Fruit fly (Drosophila melanogaster) whole organism, prepupa: Measurements from ENCODE around the gene CG8119.
A peak's percentile ranks its signal among the peaks of the same experiment; 100 is the strongest.

ENCODE experiments used
- Blimp-1 ChIP-seq: fragments of 200-800 bp; sonication (Bioruptor generic); optimal IDR thresholded peaks from 3 replicates; lab custom pipeline; 2017; ENCODE audit warnings: missing biosample characterization, missing genetic modification characterization, mild to moderate bottlenecking, moderate library complexity, missing genetic modification reagents
- CG10669 ChIP-seq: fragments of 200-800 bp; sonication (Bioruptor generic); optimal IDR thresholded peaks from 3 replicates; lab custom pipeline; 2018; ENCODE audit warnings: missing biosample characterization, mild to moderate bottlenecking, missing genetic modification characterization, moderate library complexity
- CG11294 ChIP-seq: fragments of 200-800 bp; sonication (Bioruptor generic); IDR thresholded peaks from 2 replicates; pipeline ENCODE4 v1.3.6; 2022; ENCODE audit warnings: missing biosample characterization, missing genetic modification characterization
- CG11762 ChIP-seq: fragments of 200-800 bp; sonication (Bioruptor generic); optimal IDR thresholded peaks from 3 replicates; lab custom pipeline; 2016; ENCODE audit warnings: missing biosample characterization, missing genetic modification characterization; ENCODE audit not compliant: insufficient read depth
- CG15336 ChIP-seq: fragments of 200-800 bp; sonication (Bioruptor generic); IDR thresholded peaks from 2 replicates; pipeline ENCODE4 v1.3.6; 2022; ENCODE audit warnings: missing biosample characterization, missing genetic modification characterization
- CG16779 ChIP-seq: fragments of 200-800 bp; sonication (Bioruptor generic); optimal IDR thresholded peaks from 3 replicates; lab custom pipeline; 2017; ENCODE audit warnings: missing biosample characterization, mild to moderate bottlenecking, missing genetic modification characterization
- CG3032 ChIP-seq: fragments of 200-800 bp; optimal IDR thresholded peaks from 2 replicates; lab custom pipeline; 2019; ENCODE audit warnings: missing biosample characterization, mild to moderate bottlenecking, missing genetic modification characterization, moderate library complexity
- CG31627 ChIP-seq: fragments of 200-800 bp; sonication (Bioruptor generic); optimal IDR thresholded peaks from 3 replicates; lab custom pipeline; 2016; ENCODE audit warnings: missing biosample characterization, missing genetic modification characterization
- CG34406 ChIP-seq: fragments of 200-800 bp; sonication (Bioruptor generic); optimal IDR thresholded peaks from 3 replicates; lab custom pipeline; 2016; ENCODE audit warnings: missing biosample characterization, missing genetic modification characterization
- CG4318 ChIP-seq: fragments of 200-800 bp; sonication (Bioruptor generic); optimal IDR thresholded peaks from 3 replicates; lab custom pipeline; 2017; ENCODE audit warnings: missing biosample characterization, mild to moderate bottlenecking, missing genetic modification characterization
- CG6163 ChIP-seq: fragments of 200-800 bp; sonication (Bioruptor generic); IDR thresholded peaks from 3 replicates; pipeline ENCODE4 v1.3.6; 2022; ENCODE audit warnings: missing biosample characterization, missing genetic modification characterization
- CG6276 ChIP-seq: fragments of 200-800 bp; sonication (Bioruptor generic); optimal IDR thresholded peaks from 2 replicates; lab custom pipeline; 2017; ENCODE audit warnings: missing biosample characterization, mild to moderate bottlenecking, missing genetic modification characterization
- CG6792 ChIP-seq: fragments of 200-800 bp; sonication (Bioruptor generic); optimal IDR thresholded peaks from 3 replicates; lab custom pipeline; 2016; ENCODE audit warnings: missing biosample characterization, missing genetic modification characterization
- CG6854 ChIP-seq: fragments of 200-800 bp; sonication (Bioruptor generic); optimal IDR thresholded peaks from 2 replicates; lab custom pipeline; 2017; ENCODE audit warnings: missing biosample characterization, mild to moderate bottlenecking, missing genetic modification characterization
- CG7368 ChIP-seq: fragments of 200-800 bp; sonication (Bioruptor generic); optimal IDR thresholded peaks from 3 replicates; lab custom pipeline; 2016; ENCODE audit warnings: missing biosample characterization, missing genetic modification characterization
- CG8119 ChIP-seq: fragments of 200-800 bp; sonication (Bioruptor generic); IDR thresholded peaks from 3 replicates; pipeline ENCODE4 v1.3.6; 2022; ENCODE audit warnings: missing biosample characterization, missing genetic modification characterization
- CG8319 ChIP-seq: fragments of 200-800 bp; sonication (Bioruptor generic); optimal IDR thresholded peaks from 3 replicates; lab custom pipeline; 2016; ENCODE audit warnings: missing biosample characterization, missing genetic modification characterization
- CG8632 ChIP-seq: fragments of 200-800 bp; sonication (Bioruptor generic); optimal IDR thresholded peaks from 3 replicates; lab custom pipeline; 2016; ENCODE audit warnings: missing biosample characterization, missing genetic modification characterization
- CG9139 ChIP-seq: fragments of 200-800 bp; sonication (Bioruptor generic); optimal IDR thresholded peaks from 3 replicates; lab custom pipeline; 2017; ENCODE audit warnings: missing biosample characterization, mild to moderate bottlenecking, missing genetic modification characterization
- Eip75B ChIP-seq: fragments of 200-800 bp; sonication (Bioruptor generic); optimal IDR thresholded peaks from 3 replicates; lab custom pipeline; 2016; ENCODE audit warnings: missing biosample characterization, missing genetic modification characterization
- Eip78C ChIP-seq: fragments of 200-800 bp; sonication (Bioruptor generic); peaks from one replicate; lab custom pipeline; 2016; ENCODE audit warnings: missing biosample characterization, missing genetic modification characterization
- Eip93F ChIP-seq: fragments of 200-800 bp; sonication (Bioruptor generic); optimal IDR thresholded peaks from 2 replicates; lab custom pipeline; 2016; ENCODE audit warnings: missing biosample characterization, mild to moderate bottlenecking, missing genetic modification characterization
- Ets21C ChIP-seq: fragments of 200-800 bp; sonication (Bioruptor generic); optimal IDR thresholded peaks from 3 replicates; lab custom pipeline; 2016; ENCODE audit warnings: missing biosample characterization, missing genetic modification characterization
- Ets96B ChIP-seq: fragments of 200-800 bp; optimal IDR thresholded peaks from 2 replicates; lab custom pipeline; 2019; ENCODE audit warnings: missing biosample characterization, mild to moderate bottlenecking, missing genetic modification characterization, moderate library complexity
- Gug ChIP-seq: fragments of 200-800 bp; sonication (Bioruptor generic); IDR thresholded peaks from 2 replicates; pipeline ENCODE4 v1.3.6; 2022; ENCODE audit warnings: missing biosample characterization, missing genetic modification characterization
- Hr4 ChIP-seq: fragments of 200-800 bp; sonication (Bioruptor generic); optimal IDR thresholded peaks from 3 replicates; lab custom pipeline; 2016; ENCODE audit warnings: missing biosample characterization, missing genetic modification characterization
- Lpt ChIP-seq: fragments of 200-800 bp; sonication (Bioruptor generic); optimal IDR thresholded peaks from 3 replicates; lab custom pipeline; 2016; ENCODE audit warnings: missing biosample characterization, missing genetic modification characterization
- Met ChIP-seq: fragments of 200-800 bp; sonication (Bioruptor generic); optimal IDR thresholded peaks from 3 replicates; lab custom pipeline; 2016; ENCODE audit warnings: missing biosample characterization, missing genetic modification characterization
- OdsH ChIP-seq: fragments of 200-800 bp; sonication (Bioruptor generic); optimal IDR thresholded peaks from 3 replicates; lab custom pipeline; 2016; ENCODE audit warnings: missing biosample characterization, missing genetic modification characterization
- Sox14 ChIP-seq: fragments of 200-800 bp; sonication (Bioruptor generic); optimal IDR thresholded peaks from 3 replicates; lab custom pipeline; 2016; ENCODE audit warnings: missing biosample characterization, missing genetic modification characterization
- Sox15 ChIP-seq: fragments of 200-800 bp; sonication (Bioruptor generic); optimal IDR thresholded peaks from 3 replicates; lab custom pipeline; 2016; ENCODE audit warnings: missing biosample characterization, missing genetic modification characterization
- achi ChIP-seq: fragments of 200-800 bp; sonication (Bioruptor generic); optimal IDR thresholded peaks from 3 replicates; lab custom pipeline; 2016; ENCODE audit warnings: missing biosample characterization, missing genetic modification characterization
- acj6 ChIP-seq: fragments of 200-800 bp; sonication (Bioruptor generic); optimal IDR thresholded peaks from 3 replicates; lab custom pipeline; 2016; ENCODE audit warnings: missing biosample characterization, missing genetic modification characterization
- dac ChIP-seq: fragments of 200-800 bp; sonication (Bioruptor generic); optimal IDR thresholded peaks from 2 replicates; lab custom pipeline; 2017; ENCODE audit warnings: missing biosample characterization, mild to moderate bottlenecking, missing genetic modification characterization
- dsx ChIP-seq: fragments of 200-800 bp; optimal IDR thresholded peaks from 3 replicates; lab custom pipeline; 2019; ENCODE audit warnings: missing biosample characterization, mild to moderate bottlenecking, missing genetic modification characterization, moderate library complexity; ENCODE audit not compliant: poor library complexity, severe bottlenecking
- eg ChIP-seq: fragments of 200-800 bp; sonication (Bioruptor generic); IDR thresholded peaks from 3 replicates; pipeline ENCODE4 v1.3.6; 2022; ENCODE audit warnings: missing biosample characterization, missing genetic modification characterization
- esn ChIP-seq: fragments of 200-800 bp; sonication (Bioruptor generic); optimal IDR thresholded peaks from 2 replicates; lab custom pipeline; 2016; ENCODE audit warnings: missing biosample characterization, mild to moderate bottlenecking, missing genetic modification characterization, moderate library complexity
- fd59A ChIP-seq: fragments of 200-800 bp; sonication (Bioruptor generic); optimal IDR thresholded peaks from 2 replicates; lab custom pipeline; 2017; ENCODE audit warnings: missing biosample characterization, mild to moderate bottlenecking, missing genetic modification characterization, missing genetic modification reagents
- fd85E ChIP-seq: fragments of 200-800 bp; sonication (Bioruptor generic); optimal IDR thresholded peaks from 3 replicates; lab custom pipeline; 2016; ENCODE audit warnings: missing biosample characterization, missing genetic modification characterization
- fkh ChIP-seq: fragments of 200-800 bp; sonication (Bioruptor generic); optimal IDR thresholded peaks from 3 replicates; lab custom pipeline; 2017; ENCODE audit warnings: missing biosample characterization, mild to moderate bottlenecking, missing genetic modification characterization, moderate library complexity
- lz ChIP-seq: fragments of 200-800 bp; sonication (Bioruptor generic); optimal IDR thresholded peaks from 3 replicates; lab custom pipeline; 2016; ENCODE audit warnings: missing biosample characterization, missing genetic modification characterization
- net ChIP-seq: fragments of 200-800 bp; sonication (Bioruptor generic); optimal IDR thresholded peaks from 3 replicates; lab custom pipeline; 2016; ENCODE audit warnings: missing biosample characterization, missing genetic modification characterization
- salr ChIP-seq, 2 experiments: fragments of 200-800 bp; sonication (Bioruptor generic); optimal IDR thresholded peaks; 3 replicates each; lab custom pipeline; 2016 to 2018; ENCODE audit warnings: missing biosample characterization in 2 of 2, missing genetic modification characterization in 2 of 2, mild to moderate bottlenecking in 1 of 2
- spab ChIP-seq: fragments of 200-800 bp; sonication (Bioruptor generic); optimal IDR thresholded peaks from 2 replicates; lab custom pipeline; 2017; ENCODE audit warnings: missing biosample characterization, mild to moderate bottlenecking, missing genetic modification characterization, missing genetic modification reagents
- ss ChIP-seq, 2 experiments: fragments of 200-800 bp; sonication (Bioruptor generic); optimal IDR thresholded peaks; 2 replicates in 1 of 2; 3 replicates in 1 of 2; lab custom pipeline; 2017 to 2018; ENCODE audit warnings: mild to moderate bottlenecking in 2 of 2, missing biosample characterization in 2 of 2, missing genetic modification characterization in 2 of 2, moderate library complexity in 1 of 2
- vri ChIP-seq: fragments of 200-800 bp; sonication (Bioruptor generic); optimal IDR thresholded peaks from 3 replicates; lab custom pipeline; 2016; ENCODE audit warnings: missing biosample characterization, mild to moderate bottlenecking, missing genetic modification characterization

CG8119 gene

DNA sequence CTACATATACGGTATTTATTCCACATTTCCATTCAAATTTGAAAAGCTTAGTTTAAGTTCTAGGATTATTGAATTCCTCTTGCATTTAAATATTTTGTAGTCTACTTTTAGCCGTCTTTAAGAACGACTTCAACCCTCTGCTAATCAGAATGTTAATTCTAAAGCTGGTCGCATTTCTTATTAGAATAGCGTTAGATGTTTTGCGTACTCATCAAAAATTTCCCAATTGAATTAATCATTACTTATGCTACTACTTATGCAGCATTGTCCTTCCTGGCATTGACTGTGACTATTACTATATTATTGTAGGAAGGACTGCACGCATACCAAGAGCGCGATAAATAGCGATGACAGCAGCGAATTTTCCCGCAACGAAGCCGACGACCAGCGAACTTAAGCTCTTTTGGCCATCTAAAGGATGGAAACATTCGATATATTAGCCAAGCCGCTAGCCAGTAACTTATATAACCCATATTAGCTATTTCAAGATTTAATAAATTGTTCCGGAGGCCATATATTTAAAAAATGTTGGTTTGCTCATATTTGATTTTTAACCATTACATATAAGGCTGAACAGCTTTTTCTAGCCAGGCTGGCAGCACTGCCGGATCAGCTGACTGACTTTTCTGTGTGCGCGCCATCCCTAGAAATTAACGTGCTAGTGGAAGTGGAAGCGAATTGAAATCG lies 34.6 kb downstream of the CG8119 start, which contains the start of gene CG8128 (continued):
- TF ChIP-seq spab (GFP tag; lab: Kevin White, UChicago), result no peak
- no peak for TF ChIP-seq Gug (GFP tag; lab: Robert Waterston, UW)
- no peak for TF ChIP-seq vri (GFP tag; lab: Kevin White, UChicago)
- no peak for TF ChIP-seq Eip78C (GFP tag; lab: Kevin White, UChicago)
- TF ChIP-seq fkh (GFP tag; lab: Kevin White, UChicago), result no peak
- no peak for TF ChIP-seq Eip75B (GFP tag; lab: Kevin White, UChicago)
- no peak for TF ChIP-seq CG6792 (GFP tag; lab: Kevin White, UChicago)
- TF ChIP-seq salr (GFP tag; optimal IDR thresholded peaks at IDR 0.05; lab: Kevin White, UChicago), result no peak

DNA sequence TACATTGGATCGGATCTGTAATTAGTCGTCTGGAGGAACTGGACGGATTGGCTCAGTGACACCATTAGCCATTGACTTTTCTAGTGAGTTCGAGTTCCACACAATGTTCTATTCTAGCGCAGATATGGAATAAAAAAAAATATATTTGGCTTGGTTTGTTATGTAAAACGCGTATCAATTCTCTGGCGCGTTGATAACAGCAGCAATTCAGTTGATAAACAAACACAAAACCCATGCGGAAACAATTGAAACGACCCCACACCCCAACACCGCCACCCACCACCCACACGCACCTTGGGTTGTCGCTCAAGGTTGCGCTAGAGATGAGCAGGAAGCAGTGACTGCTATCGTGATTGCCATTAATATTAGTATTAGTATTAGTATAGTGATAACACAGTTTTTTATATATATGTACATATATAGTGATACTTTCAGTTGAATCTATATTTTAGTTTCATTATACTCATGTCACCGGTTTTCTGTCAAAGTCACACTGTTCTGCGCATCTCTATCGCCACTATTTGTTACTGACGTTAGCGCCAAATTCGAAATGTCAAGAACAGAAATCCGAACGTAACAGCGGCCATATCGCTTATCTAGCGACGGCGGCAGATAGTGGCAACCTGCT lies 35.3 kb downstream of the CG8119 start:
- TF ChIP-seq CG6163 (peak; percentile 94), Met (GFP tag; lab: Kevin White, UChicago) (peak; percentile 82), ss (GFP tag; optimal IDR thresholded peaks at IDR 0.05; lab: Kevin White, UChicago) (peak; percentile 82 to 84), CG11294 (peak; percentile 88), Ets96B (tag; lab: Kevin White, UChicago) (peak; percentile 86), CG15336 (GFP tag; lab: Robert Waterston, UW) (peak; percentile 83), salr (GFP tag; optimal IDR thresholded peaks at IDR 0.05; lab: Kevin White, UChicago) (peak; percentile 53 to 57), acj6 (peak; percentile 84), CG8632 (GFP tag; lab: Kevin White, UChicago) (peak; percentile 79), Eip75B (GFP tag; lab: Kevin White, UChicago) (peak; percentile 73), CG6276 (GFP tag; lab: Kevin White, UChicago) (peak; percentile 81), esn (peak; percentile 82), net (GFP tag; lab: Kevin White, UChicago) (peak; percentile 75), dsx (peak; percentile 87), dac (peak; percentile 76), lz (peak; percentile 74), CG10669 (GFP tag; lab: Kevin White, UChicago) (peak; percentile 83), fd59A (GFP tag; lab: Kevin White, UChicago) (peak; percentile 67), CG16779 (tag; lab: Kevin White, UChicago) (no peak), CG8119 (peak; percentile 74), CG4318 (GFP tag; lab: Kevin White, UChicago) (peak; percentile 79), CG8319 (GFP tag; lab: Kevin White, UChicago) (peak; percentile 65), Hr4 (peak; percentile 67), CG7368 (GFP tag; lab: Kevin White, UChicago) (peak; percentile 76), OdsH (GFP tag; lab: Kevin White, UChicago) (peak; percentile 86), CG31627 (GFP tag; lab: Kevin White, UChicago) (peak; percentile 61), CG3032 (tag; lab: Kevin White, UChicago) (peak; percentile 86), achi (peak; percentile 92), Ets21C (peak; percentile 59), Eip78C (GFP tag; lab: Kevin White, UChicago) (peak; percentile 93), fkh (GFP tag; lab: Kevin White, UChicago) (peak; percentile 89), Sox14 (GFP tag; lab: Kevin White, UChicago) (peak; percentile 68), Sox15 (GFP tag; lab: Kevin White, UChicago) (peak; percentile 73), Lpt (GFP tag; lab: Kevin White, UChicago) (peak; percentile 86), CG9139 (GFP tag; lab: Kevin White, UChicago) (peak; percentile 71), CG6854 (GFP tag; lab: Kevin White, UChicago) (peak; percentile 48), Eip93F (GFP tag; lab: Kevin White, UChicago) (peak; percentile 71), Blimp-1 (GFP tag; lab: Kevin White, UChicago) (peak; percentile 66), spab (GFP tag; lab: Kevin White, UChicago) (peak; percentile 78), CG34406 (GFP tag; lab: Kevin White, UChicago) (peak; percentile 78), fd85E (GFP tag; lab: Kevin White, UChicago) (no peak), eg (GFP tag; lab: Robert Waterston, UW) (peak; percentile 93), CG11762 (GFP tag; lab: Kevin White, UChicago) (peak; percentile 84)
